Fruit fly (Drosophila melanogaster) whole organism, larva: Measurements from ENCODE around the gene CG8630.
A peak's percentile ranks its signal among the peaks of the same experiment; 100 is the strongest.

Experiments used
- noc ChIP-seq: fragments of 200-800 bp; sonication (Bioruptor generic); optimal IDR thresholded peaks from 3 replicates; lab custom pipeline; 2019; ENCODE audit warnings: missing biosample characterization, mild to moderate bottlenecking, missing genetic modification characterization, moderate library complexity

Gene CG8630

dm6 chr3R:13279419-13279818, at the start of gene CG8630:
TSS of gene CG8630 (plus strand) at chr3R:13279721.
- TF ChIP-seq noc = no peak

- no peak for TF ChIP-seq noc
Observed at dm6 chr3R:13231184-13231583, 48.3 kb upstream of the CG8630 start.

dm6 chr3R:13241726-13242125, 37.8 kb upstream of the CG8630 start:
- no peak for TF ChIP-seq noc

dm6 chr3R:13257110-13257509, 22.4 kb upstream of the CG8630 start:
- no peak for TF ChIP-seq noc

- TF ChIP-seq noc = no peak
Observed at dm6 chr3R:13258696-13259567, 20.6 kb upstream of the CG8630 start, which contains the start of gene Ace. TSS of gene Ace (minus strand) at chr3R:13259517.

dm6 chr3R:13260114-13260673, 19.3 kb upstream of the CG8630 start, which contains the start of gene CG11686:
TSS of gene CG11686 (plus strand) at chr3R:13260356.
- TF ChIP-seq noc = no peak

- no peak for TF ChIP-seq noc
Observed at dm6 chr3R:13261706-13262105, 17.8 kb upstream of the CG8630 start.

- peak; percentile 72 for TF ChIP-seq noc
Observed at dm6 chr3R:13264061-13264661, 15.4 kb upstream of the CG8630 start, which contains the start of gene Ravus. TSS of gene Ravus (minus strand) at chr3R:13264061.

- TF ChIP-seq noc = no peak
Observed at dm6 chr3R:13270648-13271047, 8.9 kb upstream of the CG8630 start.

- TF ChIP-seq noc = no peak
Observed at dm6 chr3R:13271758-13272157, 7.8 kb upstream of the CG8630 start, which contains the start of gene TBC1D5. TSS of gene TBC1D5 (minus strand) at chr3R:13272011.

- TF ChIP-seq noc = no peak
Observed at dm6 chr3R:13273462-13273861, 6.1 kb upstream of the CG8630 start.

- TF ChIP-seq noc = no peak
Observed at dm6 chr3R:13274257-13274796, 5.2 kb upstream of the CG8630 start.

dm6 chr3R:13275473-13275872, 4.0 kb upstream of the CG8630 start:
- no peak for TF ChIP-seq noc

dm6 chr3R:13285110-13285509, 5.6 kb downstream of the CG8630 start:
- no peak for TF ChIP-seq noc

- TF ChIP-seq noc = no peak
Observed at dm6 chr3R:13286118-13286579, 6.6 kb downstream of the CG8630 start, which contains the start of gene CG15888. TSS of gene CG15888 (minus strand) at chr3R:13286529.

dm6 chr3R:13288763-13289312, 9.3 kb downstream of the CG8630 start, which contains the start of gene apn:
TSS of gene apn (minus strand) at chr3R:13288813.
- TF ChIP-seq noc = no peak

dm6 chr3R:13290329-13290728, 10.8 kb downstream of the CG8630 start, which contains the start of gene Osi22:
TSS of gene Osi22 (plus strand) at chr3R:13290629.
- no peak for TF ChIP-seq noc
